Worm (Caenorhabditis elegans) whole organism, mixed stage, embryonic: ENCODE results near the gene ugt-67.

Source experiments
- ceh-43 ChIP-seq: fragments of 200-800 bp; sonication (Bioruptor generic); optimal IDR thresholded peaks from 2 replicates; lab custom pipeline; 2018; ENCODE audit warnings: mild to moderate bottlenecking, missing genetic modification characterization, moderate library complexity, missing compliant biosample characterization
- elt-3 ChIP-seq: fragments of 150-350 bp; optimal IDR thresholded peaks from 2 replicates; lab custom pipeline; 2014; ENCODE audit warnings: missing biosample characterization, missing genetic modification characterization
- ham-2 ChIP-seq: fragments of 200-800 bp; sonication (Bioruptor generic); optimal IDR thresholded peaks from 2 replicates; lab custom pipeline; 2018; ENCODE audit warnings: mild to moderate bottlenecking, missing genetic modification characterization, missing compliant biosample characterization
- lin-32 ChIP-seq: fragments of 200-800 bp; sonication (Bioruptor generic); optimal IDR thresholded peaks from 2 replicates; lab custom pipeline; 2018; ENCODE audit warnings: mild to moderate bottlenecking, missing genetic modification characterization, missing compliant biosample characterization
- nhr-237 ChIP-seq: fragments of 150-350 bp; optimal IDR thresholded peaks from 2 replicates; lab custom pipeline; 2014; ENCODE audit warnings: missing biosample characterization, missing genetic modification characterization
- nhr-28 ChIP-seq: fragments of 150-350 bp; optimal IDR thresholded peaks from 2 replicates; lab custom pipeline; 2014; ENCODE audit warnings: missing biosample characterization, missing genetic modification characterization
- pha-4 ChIP-seq: fragments of 150-350 bp; optimal IDR thresholded peaks from 2 replicates; lab custom pipeline; 2018; ENCODE audit warnings: missing biosample characterization, missing genetic modification reagents, missing genetic modification characterization
- snpc-4 ChIP-seq: fragments of 150-350 bp; optimal IDR thresholded peaks from 2 replicates; lab custom pipeline; 2014; ENCODE audit warnings: missing biosample characterization, missing genetic modification characterization
- sptf-1 ChIP-seq: sonication (generic microtip); optimal IDR thresholded peaks from 2 replicates; lab custom pipeline; 2017; ENCODE audit warnings: mild to moderate bottlenecking, missing genetic modification characterization, moderate library complexity, missing compliant biosample characterization
- unc-62 ChIP-seq: fragments of 150-350 bp; optimal IDR thresholded peaks from 2 replicates; lab custom pipeline; 2014; ENCODE audit warnings: missing biosample characterization, missing genetic modification reagents, missing genetic modification characterization
- ztf-11 ChIP-seq: fragments of 150-350 bp; optimal IDR thresholded peaks from 2 replicates; lab custom pipeline; 2014; ENCODE audit warnings: missing biosample characterization, missing genetic modification characterization

DNA sequence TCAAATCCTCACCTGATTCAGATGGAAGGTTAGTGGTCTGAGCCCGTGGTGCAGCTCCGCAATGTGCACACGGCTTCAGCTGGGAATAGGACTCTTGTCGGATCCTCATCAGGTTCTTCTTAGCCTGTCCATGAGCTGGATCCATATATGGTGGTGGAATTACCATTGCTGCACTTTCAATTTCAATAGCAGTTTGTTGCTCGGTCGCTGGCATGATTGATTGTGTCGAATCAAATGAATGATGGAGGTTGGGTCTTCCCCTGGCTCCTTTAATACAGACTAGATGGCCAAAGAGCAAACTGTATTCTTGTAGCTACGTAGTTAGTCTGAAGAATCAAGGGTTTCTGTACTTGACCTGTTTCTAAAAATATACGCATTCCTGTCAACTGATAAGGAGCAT is 31.6 kb downstream of the ugt-67 start, which contains the start of gene C02E7.10:
- TF ChIP-seq ceh-43 (GFP tag; lab: Kevin White, UChicago) (no peak), ztf-11 (tag; lab: Kevin White, UChicago) (no peak), sptf-1 (tag; lab: Kevin White, UChicago) (no peak), nhr-28 (no peak), snpc-4 (tag; lab: Kevin White, UChicago) (no peak), unc-62 (GFP tag; lab: Kevin White, UChicago) (no peak), elt-3 (no peak), lin-32 (no peak), ham-2 (GFP tag; lab: Kevin White, UChicago) (no peak), pha-4 (no peak), nhr-237 (tag; lab: Kevin White, UChicago) (no peak)
